Worm (Caenorhabditis elegans) whole organism, L4 larva: ENCODE measurements around the gene jun-1.

Experiments
- ama-1 ChIP-seq: fragments of 150-350 bp; optimal IDR thresholded peaks from 2 replicates; lab custom pipeline; 2014; ENCODE audit warnings: inconsistent platforms, mixed read lengths
- egl-43 ChIP-seq: fragments of 200-800 bp; sonication (Bioruptor generic); IDR thresholded peaks from 2 replicates; pipeline ENCODE4 v1.3.6; 2022; ENCODE audit warnings: missing genetic modification reagents, missing genetic modification characterization, missing compliant biosample characterization
- hmg-1.1 ChIP-seq: fragments of 200-800 bp; sonication (Bioruptor generic); IDR thresholded peaks from 2 replicates; pipeline ENCODE4 v1.3.6; 2022; ENCODE audit warnings: missing genetic modification reagents, missing genetic modification characterization, missing compliant biosample characterization
- lin-13 ChIP-seq: fragments of 150-350 bp; optimal IDR thresholded peaks from 2 replicates; lab custom pipeline; 2014; ENCODE audit warnings: missing biosample characterization, missing genetic modification reagents, missing genetic modification characterization
- lin-39 ChIP-seq: fragments of 150-350 bp; optimal IDR thresholded peaks from 2 replicates; lab custom pipeline; 2014; ENCODE audit warnings: missing biosample characterization, missing genetic modification reagents, missing genetic modification characterization
- mes-2 ChIP-seq: sonication (generic microtip); optimal IDR thresholded peaks from 2 replicates; lab custom pipeline; 2016; ENCODE audit warnings: missing genotype, mild to moderate bottlenecking, missing genetic modification characterization, missing compliant biosample characterization; ENCODE audit not compliant: poor library complexity, severe bottlenecking
- nhr-28 ChIP-seq: fragments of 150-350 bp; optimal IDR thresholded peaks from 2 replicates; lab custom pipeline; 2014; ENCODE audit warnings: missing biosample characterization, missing genetic modification characterization
- nhr-77 ChIP-seq: fragments of 150-350 bp; optimal IDR thresholded peaks from 2 replicates; lab custom pipeline; 2014; ENCODE audit warnings: missing biosample characterization, missing genetic modification characterization
- php-3 ChIP-seq: fragments of 200-800 bp; sonication (Bioruptor generic); IDR thresholded peaks from 2 replicates; pipeline ENCODE4 v1.3.6; 2022; ENCODE audit warnings: missing genetic modification reagents, missing genetic modification characterization, missing compliant biosample characterization
- skn-1 ChIP-seq: fragments of 150-350 bp; optimal IDR thresholded peaks from 2 replicates; lab custom pipeline; 2014; ENCODE audit warnings: missing biosample characterization, missing genetic modification characterization
- snpc-4 ChIP-seq: fragments of 150-350 bp; optimal IDR thresholded peaks from 2 replicates; lab custom pipeline; 2014; ENCODE audit warnings: missing biosample characterization, missing genetic modification characterization
- spr-3 ChIP-seq: fragments of 200-800 bp; sonication (Bioruptor generic); optimal IDR thresholded peaks from 2 replicates; lab custom pipeline; 2018; ENCODE audit warnings: mild to moderate bottlenecking, missing genetic modification characterization, missing compliant biosample characterization
- unc-39 ChIP-seq: sonication (generic microtip); optimal IDR thresholded peaks from 2 replicates; lab custom pipeline; 2017; ENCODE audit warnings: missing biosample characterization, missing genetic modification characterization
- zfp-3 ChIP-seq: fragments of 200-800 bp; sonication (Bioruptor generic); conservative IDR thresholded peaks from 2 replicates; pipeline ENCODE4 v1.3.6; 2022; ENCODE audit warnings: missing genetic modification reagents, missing genetic modification characterization, missing compliant biosample characterization

DNA sequence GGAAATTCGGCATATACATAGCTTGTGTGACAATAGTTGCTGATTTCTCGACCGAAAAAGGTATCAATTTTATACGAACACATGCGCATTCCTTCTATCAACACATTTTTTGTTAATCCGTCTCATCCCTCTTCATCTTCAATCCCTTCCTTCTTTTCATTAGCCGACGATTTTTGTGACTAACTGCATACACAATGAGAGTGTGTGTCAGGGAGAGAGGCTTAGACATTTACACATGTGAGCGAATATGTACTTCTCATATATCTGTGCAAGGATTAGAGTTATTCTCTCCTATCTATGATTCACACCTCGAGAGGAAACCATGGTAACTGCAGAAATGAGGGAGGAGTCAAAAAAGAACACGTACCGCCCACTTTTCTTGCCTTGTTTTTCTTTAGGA, 17.4 kb downstream of the jun-1 start:
- no peak for TF ChIP-seq lin-39
- TF ChIP-seq egl-43 (GFP tag; lab: Robert Waterston, UW), result no peak
- no peak for TF ChIP-seq skn-1 (tag; lab: Kevin White, UChicago)
- no peak for TF ChIP-seq lin-13
- TF ChIP-seq unc-39, result no peak
- no peak for TF ChIP-seq mes-2 (tag; lab: Kevin White, UChicago)
- no peak for TF ChIP-seq hmg-1.1 (GFP tag; lab: Robert Waterston, UW)
- TF ChIP-seq spr-3, result no peak
- no peak for TF ChIP-seq snpc-4
- TF ChIP-seq nhr-77 (tag; lab: Kevin White, UChicago), result no peak
- TF ChIP-seq nhr-28, result no peak
- no peak for TF ChIP-seq ama-1 (lab: Kevin White, UChicago)
- no peak for TF ChIP-seq zfp-3
- no peak for TF ChIP-seq php-3
